Worm (Caenorhabditis elegans) whole organism, L1 larva: ENCODE results near the gene ndua-8.

Source experiments
- C34B4.2 ChIP-seq: sonication (generic microtip); optimal IDR thresholded peaks from 2 replicates; lab custom pipeline; 2017; ENCODE audit warnings: mild to moderate bottlenecking, missing genetic modification characterization, missing compliant biosample characterization
- Y116A8C.19 ChIP-seq: sonication (generic microtip); optimal IDR thresholded peaks from 2 replicates; lab custom pipeline; 2016; ENCODE audit warnings: missing compliant biosample characterization, missing genetic modification characterization, borderline replicate concordance
- blmp-1 ChIP-seq: fragments of 150-350 bp; optimal IDR thresholded peaks from 2 replicates; lab custom pipeline; 2014; ENCODE audit warnings: missing biosample characterization, missing genetic modification characterization
- ceh-82 ChIP-seq, 3 experiments: fragments of 150-350 bp in 1 of 3; sonication (generic microtip) in 2 of 3; optimal IDR thresholded peaks; 2 replicates each; lab custom pipeline; 2014 to 2017; ENCODE audit warnings: missing biosample characterization in 3 of 3, missing genetic modification characterization in 3 of 3
- ceh-88 ChIP-seq: fragments of 200-800 bp; sonication (Bioruptor generic); IDR thresholded peaks from 2 replicates; pipeline ENCODE4 v1.3.6; 2022; ENCODE audit warnings: missing genetic modification characterization, missing compliant biosample characterization
- ceh-90 ChIP-seq: sonication (generic microtip); optimal IDR thresholded peaks from 2 replicates; lab custom pipeline; 2016; ENCODE audit warnings: missing genetic modification characterization, missing compliant biosample characterization
- ces-1 ChIP-seq: fragments of 150-350 bp; optimal IDR thresholded peaks from 2 replicates; lab custom pipeline; 2014; ENCODE audit warnings: missing biosample characterization, missing genetic modification reagents, missing genetic modification characterization
- dpl-1 ChIP-seq, 3 experiments: fragments of 150-350 bp in 2 of 3; sonication (generic microtip) in 1 of 3; optimal IDR thresholded peaks; 2 replicates each; lab custom pipeline; 2014 to 2017; ENCODE audit warnings: missing biosample characterization in 3 of 3, missing genetic modification characterization in 3 of 3, missing genetic modification reagents in 3 of 3
- egl-13 ChIP-seq: sonication (generic microtip); optimal IDR thresholded peaks from 2 replicates; lab custom pipeline; 2016; ENCODE audit warnings: missing genotype, missing genetic modification reagents, missing genetic modification characterization, missing compliant biosample characterization
- egl-27 ChIP-seq, 2 experiments: fragments of 150-350 bp in 1 of 2; sonication (generic microtip); optimal IDR thresholded peaks; 3 replicates each; lab custom pipeline; 2017 to 2018; ENCODE audit warnings: missing biosample characterization in 2 of 2, missing genetic modification characterization in 2 of 2, missing genetic modification reagents in 2 of 2
- elt-3 ChIP-seq, 6 experiments: fragments of 150-350 bp in 1 of 6; sonication (generic microtip); optimal IDR thresholded peaks; 2 replicates each; lab custom pipeline; 2017 to 2018; ENCODE audit warnings: missing biosample characterization in 6 of 6, missing genetic modification characterization in 6 of 6, inconsistent platforms in 1 of 6
- fkh-8 ChIP-seq: sonication (generic microtip); optimal IDR thresholded peaks from 2 replicates; lab custom pipeline; 2016; ENCODE audit warnings: mild to moderate bottlenecking, missing genetic modification characterization, missing compliant biosample characterization
- grh-1 ChIP-seq: fragments of 200-800 bp; sonication (Bioruptor generic); IDR thresholded peaks from 2 replicates; pipeline ENCODE4 v1.3.6; 2022; ENCODE audit warnings: missing genetic modification reagents, missing genetic modification characterization, missing compliant biosample characterization
- irx-1 ChIP-seq: sonication (generic microtip); optimal IDR thresholded peaks from 2 replicates; lab custom pipeline; 2016; ENCODE audit warnings: missing genetic modification characterization, missing compliant biosample characterization
- isw-1 ChIP-seq: fragments of 200-800 bp; sonication (Bioruptor generic); IDR thresholded peaks from 2 replicates; pipeline ENCODE4 v1.3.6; 2022; ENCODE audit warnings: missing genetic modification characterization, missing compliant biosample characterization
- jun-1 ChIP-seq: fragments of 150-350 bp; optimal IDR thresholded peaks from 2 replicates; lab custom pipeline; 2014; ENCODE audit warnings: missing biosample characterization, missing genetic modification reagents, missing genetic modification characterization
- lin-13 ChIP-seq: fragments of 150-350 bp; optimal IDR thresholded peaks from 2 replicates; lab custom pipeline; 2014; ENCODE audit warnings: missing biosample characterization, missing genetic modification reagents, missing genetic modification characterization
- lin-14 ChIP-seq: fragments of 200-800 bp; sonication (Bioruptor generic); optimal IDR thresholded peaks from 2 replicates; lab custom pipeline; 2018; ENCODE audit warnings: mild to moderate bottlenecking, missing genetic modification characterization, moderate library complexity, missing compliant biosample characterization
- lir-3 ChIP-seq: sonication (generic microtip); optimal IDR thresholded peaks from 2 replicates; lab custom pipeline; 2016; ENCODE audit warnings: mild to moderate bottlenecking, missing genetic modification characterization, moderate library complexity, missing compliant biosample characterization; ENCODE audit not compliant: poor library complexity
- mdl-1 ChIP-seq, 2 experiments: fragments of 150-350 bp; optimal IDR thresholded peaks; 2 replicates each; lab custom pipeline; 2014 to 2017; ENCODE audit warnings: missing biosample characterization in 2 of 2, missing genetic modification characterization in 2 of 2, inconsistent platforms in 1 of 2
- mef-2 ChIP-seq: fragments of 150-350 bp; optimal IDR thresholded peaks from 2 replicates; lab custom pipeline; 2014; ENCODE audit warnings: missing biosample characterization, missing genetic modification characterization
- nhr-11 ChIP-seq: fragments of 150-350 bp; optimal IDR thresholded peaks from 2 replicates; lab custom pipeline; 2014; ENCODE audit warnings: missing biosample characterization, missing genetic modification characterization
- nhr-20 ChIP-seq: sonication (generic microtip); optimal IDR thresholded peaks from 2 replicates; lab custom pipeline; 2016; ENCODE audit warnings: mild to moderate bottlenecking, missing genetic modification characterization, missing compliant biosample characterization
- nhr-28 ChIP-seq: fragments of 150-350 bp; optimal IDR thresholded peaks from 2 replicates; lab custom pipeline; 2014; ENCODE audit warnings: missing biosample characterization, missing genetic modification characterization
- nhr-77 ChIP-seq: fragments of 150-350 bp; optimal IDR thresholded peaks from 2 replicates; lab custom pipeline; 2014; ENCODE audit warnings: missing biosample characterization, missing genetic modification characterization
- nhr-84 ChIP-seq: sonication (generic microtip); optimal IDR thresholded peaks from 2 replicates; lab custom pipeline; 2017; ENCODE audit warnings: missing biosample characterization, missing genetic modification characterization
- nhr-90 ChIP-seq: sonication (generic microtip); optimal IDR thresholded peaks from 2 replicates; lab custom pipeline; 2016; ENCODE audit warnings: mild to moderate bottlenecking, missing genetic modification characterization, missing compliant biosample characterization; ENCODE audit not compliant: poor library complexity
- pag-3 ChIP-seq: sonication (generic microtip); optimal IDR thresholded peaks from 2 replicates; lab custom pipeline; 2017; ENCODE audit warnings: missing genetic modification characterization, mild to moderate bottlenecking, missing compliant biosample characterization, antibody characterized with exemption, borderline replicate concordance; ENCODE audit not compliant: insufficient read depth
- pax-3 ChIP-seq: fragments of 200-800 bp; sonication (Bioruptor generic); optimal IDR thresholded peaks from 2 replicates; lab custom pipeline; 2018; ENCODE audit warnings: mild to moderate bottlenecking, missing genetic modification characterization, moderate library complexity, missing compliant biosample characterization
- pqm-1 ChIP-seq: sonication (generic microtip); optimal IDR thresholded peaks from 3 replicates; lab custom pipeline; 2017; ENCODE audit warnings: missing biosample characterization, missing genetic modification characterization
- rnt-1 ChIP-seq: sonication (generic microtip); optimal IDR thresholded peaks from 2 replicates; lab custom pipeline; 2016; ENCODE audit warnings: mild to moderate bottlenecking, missing genetic modification characterization, moderate library complexity, missing compliant biosample characterization
- skn-1 ChIP-seq: fragments of 150-350 bp; optimal IDR thresholded peaks from 2 replicates; lab custom pipeline; 2014; ENCODE audit warnings: missing biosample characterization, missing genetic modification characterization
- snpc-4 ChIP-seq: fragments of 150-350 bp; optimal IDR thresholded peaks from 2 replicates; lab custom pipeline; 2014; ENCODE audit warnings: missing biosample characterization, missing genetic modification characterization
- sox-4 ChIP-seq: sonication (generic microtip); optimal IDR thresholded peaks from 2 replicates; lab custom pipeline; 2016; ENCODE audit warnings: missing genetic modification characterization, missing compliant biosample characterization
- sptf-1 ChIP-seq: fragments of 150-350 bp; optimal IDR thresholded peaks from 2 replicates; lab custom pipeline; 2014; ENCODE audit warnings: missing biosample characterization, missing genetic modification characterization
- swsn-7 ChIP-seq: sonication (generic microtip); optimal IDR thresholded peaks from 2 replicates; lab custom pipeline; 2016; ENCODE audit warnings: missing genetic modification characterization, missing compliant biosample characterization
- tbx-2 ChIP-seq: sonication (generic microtip); optimal IDR thresholded peaks from 2 replicates; lab custom pipeline; 2016; ENCODE audit warnings: missing genetic modification characterization, missing compliant biosample characterization
- unc-130 ChIP-seq: fragments of 150-350 bp; optimal IDR thresholded peaks from 2 replicates; lab custom pipeline; 2017; ENCODE audit warnings: missing biosample characterization, missing genetic modification characterization, inconsistent platforms
- unc-30 ChIP-seq: sonication (generic microtip); optimal IDR thresholded peaks from 2 replicates; lab custom pipeline; 2017; ENCODE audit warnings: missing biosample characterization, missing genetic modification characterization
- unc-62 ChIP-seq: fragments of 150-350 bp; optimal IDR thresholded peaks from 2 replicates; lab custom pipeline; 2014; ENCODE audit warnings: missing biosample characterization, missing genetic modification reagents, missing genetic modification characterization
- unc-86 ChIP-seq: sonication (generic microtip); optimal IDR thresholded peaks from 2 replicates; lab custom pipeline; 2016; ENCODE audit warnings: missing genetic modification characterization, missing compliant biosample characterization
- unc-98 ChIP-seq: fragments of 200-800 bp; sonication (Bioruptor generic); IDR thresholded peaks from 2 replicates; pipeline ENCODE4 v1.3.6; 2022; ENCODE audit warnings: missing genetic modification characterization, missing compliant biosample characterization
- xbp-1 ChIP-seq: sonication (generic microtip); optimal IDR thresholded peaks from 2 replicates; lab custom pipeline; 2016; ENCODE audit warnings: missing genetic modification characterization, missing compliant biosample characterization
- ztf-11 ChIP-seq, 2 experiments: sonication (generic microtip); optimal IDR thresholded peaks; 2 replicates each; lab custom pipeline; 2016 to 2017; ENCODE audit warnings: missing genetic modification characterization in 2 of 2, missing biosample characterization in 1 of 2, missing compliant biosample characterization in 1 of 2

The ndua-8 gene

DNA sequence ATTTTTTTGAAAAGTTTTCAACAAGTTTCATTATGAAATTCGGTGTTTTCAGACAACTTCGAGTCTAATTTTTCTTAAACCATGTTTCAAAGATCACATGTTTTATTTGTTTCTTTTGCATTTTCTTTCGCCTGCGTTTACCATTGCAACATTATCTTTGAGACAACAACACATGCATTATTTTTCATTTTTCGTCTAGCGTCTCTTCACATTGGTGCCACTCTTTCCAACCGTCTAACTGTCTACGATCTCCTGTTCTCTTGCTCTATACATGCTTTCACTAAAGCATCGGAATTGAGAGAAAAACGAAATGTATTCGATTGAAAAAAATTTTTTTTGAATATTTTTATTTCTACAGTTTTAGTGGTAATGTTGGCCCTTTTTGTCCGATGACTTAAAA is 49.7 kb downstream of the ndua-8 start (continued):
- TF ChIP-seq lir-3 (tag; lab: Kevin White, UChicago), result no peak
- peak; percentile 16 for TF ChIP-seq fkh-8
- TF ChIP-seq unc-98 (GFP tag; lab: Robert Waterston, UW), result no peak
- TF ChIP-seq ceh-88 (GFP tag; lab: Robert Waterston, UW), result no peak
- no peak for TF ChIP-seq C34B4.2 (tag; lab: Kevin White, UChicago)
- TF ChIP-seq nhr-11 (tag; lab: Kevin White, UChicago), result no peak
- TF ChIP-seq mef-2, result no peak
- TF ChIP-seq pax-3, result no peak
- no peak for TF ChIP-seq ceh-90 (tag; lab: Kevin White, UChicago)
- no peak for TF ChIP-seq nhr-28 (tag; lab: Kevin White, UChicago)
- TF ChIP-seq rnt-1, result peak; percentile 63
- no peak for TF ChIP-seq unc-62
- peak; percentile 28 for TF ChIP-seq nhr-20 (tag; lab: Kevin White, UChicago)
- peak; percentile 91 for TF ChIP-seq blmp-1 (tag; lab: Kevin White, UChicago)
- no peak for TF ChIP-seq ztf-11 (tag; optimal IDR thresholded peaks at IDR 0.05; lab: Kevin White, UChicago)
- peak in 1 of 2 experiments; percentile 71 for TF ChIP-seq mdl-1 (tag; optimal IDR thresholded peaks at IDR 0.05; lab: Kevin White, UChicago)
- TF ChIP-seq swsn-7 (tag; lab: Kevin White, UChicago), result peak; percentile 66
- no peak for TF ChIP-seq sptf-1
- TF ChIP-seq skn-1 (tag; lab: Kevin White, UChicago), result peak; percentile 4
- peak; percentile 29 for TF ChIP-seq xbp-1 (tag; lab: Kevin White, UChicago)
- no peak for TF ChIP-seq unc-30 (tag; lab: Kevin White, UChicago)
- peak; percentile 83 for TF ChIP-seq lin-14 (GFP tag; lab: Kevin White, UChicago)
- TF ChIP-seq unc-86 (tag; lab: Kevin White, UChicago), result peak; percentile 21
- peak in 1 of 6 experiments; percentile 28 for TF ChIP-seq elt-3 (tag; optimal IDR thresholded peaks at IDR 0.05; lab: Kevin White, UChicago)
- TF ChIP-seq irx-1 (tag; lab: Kevin White, UChicago), result peak; percentile 40
- TF ChIP-seq sox-4, result no peak
- peak; percentile 15 for TF ChIP-seq jun-1 (tag; lab: Kevin White, UChicago)
- TF ChIP-seq nhr-77 (tag; lab: Kevin White, UChicago), result no peak
- TF ChIP-seq egl-27 (tag; optimal IDR thresholded peaks at IDR 0.05; lab: Kevin White, UChicago), result no peak
- TF ChIP-seq grh-1 (GFP tag; lab: Robert Waterston, UW), result no peak
- TF ChIP-seq lin-13, result no peak
- TF ChIP-seq, all 84 proteins: peak for 29

DNA sequence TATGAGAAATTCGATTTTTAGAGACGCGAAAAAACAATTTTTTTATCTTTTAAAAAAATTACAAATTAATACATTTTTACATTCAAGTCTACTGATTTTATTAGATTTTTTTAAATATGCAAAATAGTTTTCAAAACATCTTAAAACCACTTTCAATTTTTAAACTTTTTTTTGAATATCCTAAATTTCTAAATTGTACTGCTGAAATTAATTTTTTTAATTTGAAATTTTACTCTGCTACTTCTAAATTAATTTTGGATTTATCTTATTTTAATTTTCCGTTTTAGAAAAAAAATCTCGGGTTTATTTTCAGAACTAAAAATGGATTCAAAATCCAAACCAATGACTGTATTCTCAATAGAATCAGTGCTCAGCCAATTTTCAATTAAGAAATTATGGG is 50.1 kb downstream of the ndua-8 start, which contains the start of gene Y71H2B.8:
Y71H2B.8 (plus strand) TSS at position 301 of the 400 bp plus-strand sequence.
- TF ChIP-seq xbp-1 (tag; lab: Kevin White, UChicago) (no peak), nhr-84 (tag; lab: Kevin White, UChicago) (no peak), egl-13 (tag; lab: Kevin White, UChicago) (no peak), unc-130 (tag; lab: Kevin White, UChicago) (no peak), ces-1 (no peak), dpl-1 (GFP tag; optimal IDR thresholded peaks at IDR 0.05; lab: Kevin White, UChicago) (no peak), isw-1 (GFP tag; lab: Robert Waterston, UW) (no peak), pag-3 (tag; lab: Kevin White, UChicago) (no peak), nhr-90 (tag; lab: Kevin White, UChicago) (no peak), unc-98 (GFP tag; lab: Robert Waterston, UW) (no peak), tbx-2 (tag; lab: Kevin White, UChicago) (no peak), mdl-1 (tag; optimal IDR thresholded peaks at IDR 0.05; lab: Kevin White, UChicago) (no peak), ceh-82 (tag; optimal IDR thresholded peaks at IDR 0.05; lab: Kevin White, UChicago) (no peak), snpc-4 (tag; lab: Kevin White, UChicago) (no peak), irx-1 (tag; lab: Kevin White, UChicago) (no peak), pqm-1 (tag; lab: Kevin White, UChicago) (no peak), lin-14 (GFP tag; lab: Kevin White, UChicago) (no peak), Y116A8C.19 (tag; lab: Kevin White, UChicago) (no peak), ztf-11 (tag; optimal IDR thresholded peaks at IDR 0.05; lab: Kevin White, UChicago) (no peak)
